Worm (Caenorhabditis elegans): Measurements from ENCODE around the gene plk-1.

Gene plk-1

ce11 chrIII:8126978-8127377, 25.8 kb downstream of the plk-1 start:
- TF ChIP-seq Y105C5A.15 (GFP tag; IDR thresholded peaks at IDR 0.05) (no peak), vab-7 (GFP tag; IDR thresholded peaks at IDR 0.05) (no peak), D1046.2 (GFP tag; IDR thresholded peaks at IDR 0.05) (no peak), skn-1 (tag; optimal IDR thresholded peaks at IDR 0.05) (no peak), lin-1 (GFP tag; IDR thresholded peaks at IDR 0.05) (no peak), zfp-3 (GFP tag; conservative IDR thresholded peaks at IDR 0.05) (no peak), lin-39 (tag; optimal IDR thresholded peaks at IDR 0.05) (no peak), T26A8.4 (GFP tag; IDR thresholded peaks at IDR 0.05) (no peak), nhr-28 (tag; optimal IDR thresholded peaks at IDR 0.05) (peak; percentile 46), duxl-1 (tag; optimal IDR thresholded peaks at IDR 0.05; ENCODE audit: poor library complexity) (no peak), zag-1 (tag; optimal IDR thresholded peaks at IDR 0.05) (no peak), ctbp-1 (GFP tag; IDR thresholded peaks at IDR 0.05) (no peak), Y75B8A.6 (GFP tag; IDR thresholded peaks at IDR 0.05) (no peak), hif-1 (tag; optimal IDR thresholded peaks at IDR 0.05) (no peak), ceh-32 (tag; optimal IDR thresholded peaks at IDR 0.05; ENCODE audit: poor library complexity) (no peak), hmg-1.1 (GFP tag; IDR thresholded peaks at IDR 0.05) (peak; percentile 47), ceh-82 (tag; optimal IDR thresholded peaks at IDR 0.05) (no peak), nhr-42 (GFP tag; IDR thresholded peaks at IDR 0.05) (no peak), nhr-76 (tag; optimal IDR thresholded peaks at IDR 0.05) (no peak), jun-1 (tag; optimal IDR thresholded peaks at IDR 0.05) (no peak), mdl-1 (tag; optimal IDR thresholded peaks at IDR 0.05) (peak in 1 of 2 experiments; percentile 11), F26F4.8 (GFP tag; conservative IDR thresholded peaks at IDR 0.05) (no peak), spr-1 (tag; optimal IDR thresholded peaks at IDR 0.05) (no peak), F10B5.3 (tag; optimal IDR thresholded peaks at IDR 0.05) (no peak), sdz-12 (GFP tag; optimal IDR thresholded peaks at IDR 0.05) (no peak), arid-1 (GFP tag; conservative IDR thresholded peaks at IDR 0.05) (no peak), nhr-102 (tag; optimal IDR thresholded peaks at IDR 0.05) (no peak), saeg-2 (GFP tag; IDR thresholded peaks at IDR 0.05) (no peak), nhr-6 (tag; optimal IDR thresholded peaks at IDR 0.05) (peak; percentile 14), attf-4 (tag; optimal IDR thresholded peaks at IDR 0.05) (no peak), egl-27 (tag; optimal IDR thresholded peaks at IDR 0.05) (no peak), zip-2 (tag; optimal IDR thresholded peaks at IDR 0.05) (no peak), madf-5 (GFP tag; IDR thresholded peaks at IDR 0.05) (no peak), daf-8 (GFP tag; IDR thresholded peaks at IDR 0.05) (no peak), F37D6.2 (tag; optimal IDR thresholded peaks at IDR 0.05) (no peak), ama-1 (optimal IDR thresholded peaks at IDR 0.05) (no peak), dmd-6 (GFP tag; IDR thresholded peaks at IDR 0.05) (peak; percentile 33; the same call in 1 of the 2 replicates), lin-13 (GFP tag; optimal IDR thresholded peaks at IDR 0.05) (no peak), nhr-77 (tag; optimal IDR thresholded peaks at IDR 0.05) (no peak), cey-2 (tag; optimal IDR thresholded peaks at IDR 0.05; ENCODE audit: borderline replicate concordance, insufficient read depth) (no peak), ztf-11 (tag; optimal IDR thresholded peaks at IDR 0.05) (no peak), nhr-10 (tag; optimal IDR thresholded peaks at IDR 0.05) (no peak), T20F7.1 (GFP tag; optimal IDR thresholded peaks at IDR 0.05) (no peak), lir-3 (tag; optimal IDR thresholded peaks at IDR 0.05) (no peak), mep-1 (tag; optimal IDR thresholded peaks at IDR 0.05) (peak; percentile 27), daf-19 (GFP tag; conservative IDR thresholded peaks at IDR 0.05) (no peak), dpl-1 (GFP tag; optimal IDR thresholded peaks at IDR 0.05) (no peak), ceh-62 (tag; optimal IDR thresholded peaks at IDR 0.05) (no peak), aha-1 (tag) (peak; percentile 85), unc-39 (tag; optimal IDR thresholded peaks at IDR 0.05) (no peak), hlh-11 (tag; optimal IDR thresholded peaks at IDR 0.05) (peak; percentile 47), tra-1 (GFP tag; IDR thresholded peaks at IDR 0.05) (no peak), tag-97 (GFP tag; IDR thresholded peaks at IDR 0.05) (no peak), lin-15B (tag; optimal IDR thresholded peaks at IDR 0.05) (no peak)

All from whole organism, L4 larva.